Worm (Caenorhabditis elegans) whole organism, L1 larva: ENCODE results near the gene tim-1.
A peak's percentile ranks its signal among the peaks of the same experiment; 100 is the strongest.

Experiments
- C04F5.9 ChIP-seq: sonication (generic microtip); optimal IDR thresholded peaks from 2 replicates; lab custom pipeline; 2016; ENCODE audit warnings: missing genetic modification characterization, missing compliant biosample characterization
- C16A3.4 ChIP-seq: fragments of 150-350 bp; optimal IDR thresholded peaks from 2 replicates; lab custom pipeline; 2014; ENCODE audit warnings: missing biosample characterization, missing genetic modification characterization
- C34B4.2 ChIP-seq: sonication (generic microtip); optimal IDR thresholded peaks from 2 replicates; lab custom pipeline; 2017; ENCODE audit warnings: mild to moderate bottlenecking, missing genetic modification characterization, missing compliant biosample characterization
- Y116A8C.19 ChIP-seq: sonication (generic microtip); optimal IDR thresholded peaks from 2 replicates; lab custom pipeline; 2016; ENCODE audit warnings: missing compliant biosample characterization, missing genetic modification characterization, borderline replicate concordance
- ama-1 ChIP-seq: fragments of 150-350 bp; optimal IDR thresholded peaks from 2 replicates; lab custom pipeline; 2014
- ceh-63 ChIP-seq: fragments of 200-800 bp; sonication (Bioruptor generic); optimal IDR thresholded peaks from 2 replicates; lab custom pipeline; 2018; ENCODE audit warnings: mild to moderate bottlenecking, missing genetic modification characterization, missing compliant biosample characterization
- ceh-88 ChIP-seq: fragments of 200-800 bp; sonication (Bioruptor generic); IDR thresholded peaks from 2 replicates; pipeline ENCODE4 v1.3.6; 2022; ENCODE audit warnings: missing genetic modification characterization, missing compliant biosample characterization
- ceh-90 ChIP-seq: sonication (generic microtip); optimal IDR thresholded peaks from 2 replicates; lab custom pipeline; 2016; ENCODE audit warnings: missing genetic modification characterization, missing compliant biosample characterization
- dpl-1 ChIP-seq, 3 experiments: fragments of 150-350 bp in 2 of 3; sonication (generic microtip) in 1 of 3; optimal IDR thresholded peaks; 2 replicates each; lab custom pipeline; 2014 to 2017; ENCODE audit warnings: missing biosample characterization in 3 of 3, missing genetic modification characterization in 3 of 3, missing genetic modification reagents in 3 of 3
- efl-1 ChIP-seq, 4 experiments: fragments of 150-350 bp; optimal IDR thresholded peaks in 3 of 4; peaks in 1 of 4; 1 replicate in 1 of 4; 2 replicates in 3 of 4; lab custom pipeline; 2014; ENCODE audit warnings: missing biosample characterization in 2 of 4, missing genetic modification characterization in 2 of 4, missing genetic modification reagents in 2 of 4
- elt-2 ChIP-seq: sonication (generic microtip); optimal IDR thresholded peaks from 2 replicates; lab custom pipeline; 2016; ENCODE audit warnings: missing genetic modification characterization, mild to moderate bottlenecking, inconsistent platforms, missing compliant biosample characterization, missing genetic modification reagents
- elt-3 ChIP-seq, 6 experiments: fragments of 150-350 bp in 1 of 6; sonication (generic microtip); optimal IDR thresholded peaks; 2 replicates each; lab custom pipeline; 2017 to 2018; ENCODE audit warnings: missing biosample characterization in 6 of 6, missing genetic modification characterization in 6 of 6, inconsistent platforms in 1 of 6
- ets-5 ChIP-seq: fragments of 200-800 bp; sonication (Bioruptor generic); IDR thresholded peaks from 2 replicates; pipeline ENCODE4 v1.3.6; 2022; ENCODE audit warnings: missing genetic modification characterization, missing compliant biosample characterization
- fkh-10 ChIP-seq: sonication (generic microtip); optimal IDR thresholded peaks from 2 replicates; lab custom pipeline; 2017; ENCODE audit warnings: missing biosample characterization, missing genetic modification reagents, missing genetic modification characterization
- fkh-4 ChIP-seq: sonication (generic microtip); optimal IDR thresholded peaks from 2 replicates; lab custom pipeline; 2016; ENCODE audit warnings: missing compliant biosample characterization, missing genetic modification characterization, borderline replicate concordance
- fkh-8 ChIP-seq: sonication (generic microtip); optimal IDR thresholded peaks from 2 replicates; lab custom pipeline; 2016; ENCODE audit warnings: mild to moderate bottlenecking, missing genetic modification characterization, missing compliant biosample characterization
- isw-1 ChIP-seq: fragments of 200-800 bp; sonication (Bioruptor generic); IDR thresholded peaks from 2 replicates; pipeline ENCODE4 v1.3.6; 2022; ENCODE audit warnings: missing genetic modification characterization, missing compliant biosample characterization
- jun-1 ChIP-seq: fragments of 150-350 bp; optimal IDR thresholded peaks from 2 replicates; lab custom pipeline; 2014; ENCODE audit warnings: missing biosample characterization, missing genetic modification reagents, missing genetic modification characterization
- lin-13 ChIP-seq: fragments of 150-350 bp; optimal IDR thresholded peaks from 2 replicates; lab custom pipeline; 2014; ENCODE audit warnings: missing biosample characterization, missing genetic modification reagents, missing genetic modification characterization
- lin-15B ChIP-seq: fragments of 150-350 bp; sonication (generic microtip); optimal IDR thresholded peaks from 3 replicates; lab custom pipeline; 2014; ENCODE audit warnings: missing biosample characterization, missing genetic modification characterization
- lin-35 ChIP-seq, 2 experiments: fragments of 150-350 bp; optimal IDR thresholded peaks; 2 replicates each; lab custom pipeline; 2014; ENCODE audit warnings: missing biosample characterization in 2 of 2, missing genetic modification characterization in 2 of 2, missing genetic modification reagents in 2 of 2
- lin-39 ChIP-seq: fragments of 150-350 bp; optimal IDR thresholded peaks from 2 replicates; lab custom pipeline; 2014; ENCODE audit warnings: missing biosample characterization, missing genetic modification reagents, missing genetic modification characterization
- nhr-11 ChIP-seq: fragments of 150-350 bp; optimal IDR thresholded peaks from 2 replicates; lab custom pipeline; 2014; ENCODE audit warnings: missing biosample characterization, missing genetic modification characterization
- nhr-12 ChIP-seq: sonication (generic microtip); optimal IDR thresholded peaks from 2 replicates; lab custom pipeline; 2017; ENCODE audit warnings: missing biosample characterization, missing genetic modification characterization
- nhr-28 ChIP-seq: fragments of 150-350 bp; optimal IDR thresholded peaks from 2 replicates; lab custom pipeline; 2014; ENCODE audit warnings: missing biosample characterization, missing genetic modification characterization
- nhr-47 ChIP-seq: sonication (generic microtip); optimal IDR thresholded peaks from 2 replicates; lab custom pipeline; 2016; ENCODE audit warnings: mild to moderate bottlenecking, missing genetic modification characterization, moderate library complexity, missing compliant biosample characterization
- nhr-71 ChIP-seq: sonication (generic microtip); optimal IDR thresholded peaks from 2 replicates; lab custom pipeline; 2016; ENCODE audit warnings: mild to moderate bottlenecking, missing genetic modification characterization, moderate library complexity, missing compliant biosample characterization
- nhr-77 ChIP-seq: fragments of 150-350 bp; optimal IDR thresholded peaks from 2 replicates; lab custom pipeline; 2014; ENCODE audit warnings: missing biosample characterization, missing genetic modification characterization
- nhr-84 ChIP-seq: sonication (generic microtip); optimal IDR thresholded peaks from 2 replicates; lab custom pipeline; 2017; ENCODE audit warnings: missing biosample characterization, missing genetic modification characterization
- nhr-90 ChIP-seq: sonication (generic microtip); optimal IDR thresholded peaks from 2 replicates; lab custom pipeline; 2016; ENCODE audit warnings: mild to moderate bottlenecking, missing genetic modification characterization, missing compliant biosample characterization; ENCODE audit not compliant: poor library complexity
- pag-3 ChIP-seq: sonication (generic microtip); optimal IDR thresholded peaks from 2 replicates; lab custom pipeline; 2017; ENCODE audit warnings: missing genetic modification characterization, mild to moderate bottlenecking, missing compliant biosample characterization, antibody characterized with exemption, borderline replicate concordance; ENCODE audit not compliant: insufficient read depth
- rnt-1 ChIP-seq: sonication (generic microtip); optimal IDR thresholded peaks from 2 replicates; lab custom pipeline; 2016; ENCODE audit warnings: mild to moderate bottlenecking, missing genetic modification characterization, moderate library complexity, missing compliant biosample characterization
- skn-1 ChIP-seq: fragments of 150-350 bp; optimal IDR thresholded peaks from 2 replicates; lab custom pipeline; 2014; ENCODE audit warnings: missing biosample characterization, missing genetic modification characterization
- snu-23 ChIP-seq: sonication (generic microtip); optimal IDR thresholded peaks from 2 replicates; lab custom pipeline; 2016; ENCODE audit warnings: missing genetic modification characterization, missing compliant biosample characterization
- sup-37 ChIP-seq: fragments of 200-800 bp; sonication (Bioruptor generic); optimal IDR thresholded peaks from 2 replicates; lab custom pipeline; 2018; ENCODE audit warnings: mild to moderate bottlenecking, missing genetic modification characterization, missing compliant biosample characterization
- unc-62 ChIP-seq: fragments of 150-350 bp; optimal IDR thresholded peaks from 2 replicates; lab custom pipeline; 2014; ENCODE audit warnings: missing biosample characterization, missing genetic modification reagents, missing genetic modification characterization
- zag-1 ChIP-seq: fragments of 150-350 bp; optimal IDR thresholded peaks from 2 replicates; lab custom pipeline; 2014; ENCODE audit warnings: missing biosample characterization, missing genetic modification characterization
- zip-4 ChIP-seq: fragments of 200-800 bp; sonication (Bioruptor generic); optimal IDR thresholded peaks from 2 replicates; lab custom pipeline; 2018; ENCODE audit warnings: mild to moderate bottlenecking, missing genetic modification characterization, moderate library complexity, missing compliant biosample characterization
- ztf-4 ChIP-seq: fragments of 150-350 bp; optimal IDR thresholded peaks from 2 replicates; lab custom pipeline; 2014; ENCODE audit warnings: missing biosample characterization, missing genetic modification characterization

tim-1 gene

DNA sequence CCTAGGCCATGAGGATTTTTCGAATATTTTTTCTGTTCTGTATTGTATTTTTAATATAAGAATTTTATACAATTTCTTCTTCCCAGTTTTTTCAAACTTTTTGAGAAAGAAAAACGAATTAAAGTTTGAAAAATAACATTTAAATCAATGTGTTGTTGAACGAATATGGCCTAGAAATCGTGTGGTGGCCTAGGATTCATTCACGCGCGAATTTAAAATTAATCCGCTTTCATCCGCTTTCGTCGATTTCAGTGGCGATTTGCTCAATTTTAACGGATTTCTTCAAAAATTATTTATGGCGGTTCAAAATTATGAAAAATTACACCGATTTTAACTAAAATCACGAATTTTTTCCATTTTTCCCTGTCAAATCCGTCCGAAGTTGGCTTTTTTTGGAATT is 2.6 kb downstream of the tim-1 start:
- TF ChIP-seq ztf-4 (tag; lab: Kevin White, UChicago) (no peak), efl-1 (optimal IDR thresholded peaks at IDR 0.05; lab: Kevin White, UChicago) (peak; percentile 7 to 59), efl-1 (GFP tag; optimal IDR thresholded peaks at IDR 0.05 in 1 of 2; lab: Kevin White, UChicago) (peak; percentile 52 to 88), ceh-90 (peak; percentile 58), nhr-12 (no peak), lin-15B (tag; lab: Kevin White, UChicago) (no peak), lin-39 (no peak), elt-2 (tag; lab: Kevin White, UChicago) (no peak), dpl-1 (GFP tag; optimal IDR thresholded peaks at IDR 0.05; lab: Kevin White, UChicago) (peak in 2 of 3 experiments; percentile 3 to 42), nhr-77 (no peak), unc-62 (GFP tag; lab: Kevin White, UChicago) (no peak), C04F5.9 (tag; lab: Kevin White, UChicago) (no peak), ceh-88 (GFP tag; lab: Robert Waterston, UW) (no peak), rnt-1 (tag; lab: Kevin White, UChicago) (peak; percentile 26), lin-35 (GFP tag; optimal IDR thresholded peaks at IDR 0.05; lab: Kevin White, UChicago) (peak in 1 of 2 experiments; percentile 5), elt-3 (tag; optimal IDR thresholded peaks at IDR 0.05; lab: Kevin White, UChicago) (no peak), lin-13 (GFP tag; lab: Kevin White, UChicago) (no peak)
- TF ChIP-seq, all 84 proteins: peak for 5

ce11 chrIII:12245570-12245969 is 4.4 kb downstream of the tim-1 start:
- no peak for TF ChIP-seq nhr-11 (tag; lab: Kevin White, UChicago)
- no peak for TF ChIP-seq sup-37
- no peak for TF ChIP-seq C04F5.9 (tag; lab: Kevin White, UChicago)
- no peak for TF ChIP-seq fkh-4
- no peak for TF ChIP-seq fkh-10 (GFP tag; lab: Kevin White, UChicago)
- no peak for TF ChIP-seq fkh-8 (tag; lab: Kevin White, UChicago)
- no peak for TF ChIP-seq unc-62 (GFP tag; lab: Kevin White, UChicago)
- no peak for TF ChIP-seq zip-4
- no peak for TF ChIP-seq nhr-90 (tag; lab: Kevin White, UChicago)

DNA sequence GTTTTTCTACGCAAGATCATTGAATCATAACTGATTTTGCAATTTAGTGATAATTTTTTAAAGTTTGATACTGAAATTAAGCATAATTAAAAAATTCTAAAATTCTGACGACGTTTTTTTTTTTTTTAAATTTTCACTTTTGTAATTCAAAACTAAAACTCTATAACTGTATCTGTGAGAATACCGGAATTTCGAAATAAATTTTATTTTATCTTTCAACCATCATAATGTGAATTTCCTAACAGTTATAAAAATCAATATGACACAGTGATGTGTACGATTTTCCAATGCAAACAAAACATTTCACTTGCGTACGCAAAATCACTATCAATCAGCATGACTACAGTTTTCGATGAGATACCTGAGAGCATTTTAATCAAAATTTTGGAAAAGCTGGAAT is 14.1 kb downstream of the tim-1 start, which contains the start of the genes grl-15 and fbxa-89:
Gene grl-15 (minus strand): TSS at position 101 of the 400 bp plus-strand sequence.
Gene fbxa-89 (plus strand): TSS at position 271 of the 400 bp plus-strand sequence.
- TF ChIP-seq nhr-12 (no peak), C34B4.2 (no peak), pag-3 (tag; lab: Kevin White, UChicago) (no peak), sup-37 (no peak), Y116A8C.19 (no peak), nhr-84 (tag; lab: Kevin White, UChicago) (no peak), ceh-63 (GFP tag; lab: Kevin White, UChicago) (no peak), jun-1 (tag; lab: Kevin White, UChicago) (no peak), ets-5 (no peak), snu-23 (GFP tag; lab: Kevin White, UChicago) (no peak), ama-1 (lab: Kevin White, UChicago) (no peak), skn-1 (tag; lab: Kevin White, UChicago) (no peak), nhr-71 (tag; lab: Kevin White, UChicago) (no peak), rnt-1 (tag; lab: Kevin White, UChicago) (no peak), C16A3.4 (no peak), isw-1 (GFP tag; lab: Robert Waterston, UW) (no peak), zag-1 (tag; lab: Kevin White, UChicago) (no peak), nhr-90 (tag; lab: Kevin White, UChicago) (no peak), nhr-28 (no peak), nhr-47 (tag; lab: Kevin White, UChicago) (no peak)
- TF ChIP-seq, all 84 proteins: peak for 0
